Fruit fly (Drosophila melanogaster) whole organism, embryonic: ENCODE measurements around the gene CG6830.
A peak's percentile ranks its signal among the peaks of the same experiment; 100 is the strongest.

Experiments used
- ATbp ChIP-seq: fragments of 200-800 bp; sonication (Bioruptor generic); optimal IDR thresholded peaks from 2 replicates; lab custom pipeline; 2017; ENCODE audit warnings: missing biosample characterization, mild to moderate bottlenecking, missing genetic modification characterization, missing genetic modification reagents
- Aef1 ChIP-seq: fragments of 200-800 bp; sonication (Bioruptor generic); IDR thresholded peaks from 3 replicates; pipeline ENCODE4 v1.3.6; 2022; ENCODE audit warnings: missing biosample characterization, missing genetic modification characterization
- CG1024 ChIP-seq: fragments of 200-800 bp; sonication (Bioruptor generic); IDR thresholded peaks from 2 replicates; pipeline ENCODE4 v1.3.6; 2022; ENCODE audit warnings: missing biosample characterization, missing genetic modification characterization
- CG10321 ChIP-seq: fragments of 200-800 bp; sonication (Bioruptor generic); IDR thresholded peaks from 2 replicates; pipeline ENCODE4 v1.3.6; 2022; ENCODE audit warnings: missing biosample characterization, missing genetic modification characterization
- CG11723 ChIP-seq: fragments of 200-800 bp; sonication (Bioruptor generic); optimal IDR thresholded peaks from 2 replicates; lab custom pipeline; 2017; ENCODE audit warnings: missing biosample characterization, mild to moderate bottlenecking, missing genetic modification characterization
- CG12219 ChIP-seq: fragments of 200-800 bp; sonication (Bioruptor generic); optimal IDR thresholded peaks from 3 replicates; lab custom pipeline; 2018; ENCODE audit warnings: missing biosample characterization, mild to moderate bottlenecking, missing genetic modification characterization
- CG12299 ChIP-seq: fragments of 200-800 bp; sonication (Bioruptor generic); optimal IDR thresholded peaks from 2 replicates; lab custom pipeline; 2018; ENCODE audit warnings: missing biosample characterization, mild to moderate bottlenecking, missing genetic modification characterization
- CG12391 ChIP-seq: fragments of 200-800 bp; sonication (Bioruptor generic); optimal IDR thresholded peaks from 3 replicates; lab custom pipeline; 2018; ENCODE audit warnings: missing biosample characterization, mild to moderate bottlenecking, missing genetic modification characterization, moderate library complexity
- CG13287 ChIP-seq: fragments of 200-800 bp; sonication (Bioruptor generic); IDR thresholded peaks from 2 replicates; pipeline ENCODE4 v1.3.6; 2022; ENCODE audit warnings: missing biosample characterization, missing genetic modification characterization; ENCODE audit not compliant: partially characterized antibody
- CG14710 ChIP-seq: fragments of 200-800 bp; sonication (Bioruptor generic); optimal IDR thresholded peaks from 3 replicates; lab custom pipeline; 2019; ENCODE audit warnings: missing biosample characterization, mild to moderate bottlenecking, missing genetic modification characterization, moderate library complexity
- CG14860 ChIP-seq: fragments of 200-800 bp; sonication (Bioruptor generic); IDR thresholded peaks from 3 replicates; pipeline ENCODE4 v1.3.6; 2022; ENCODE audit warnings: missing biosample characterization, missing genetic modification characterization; ENCODE audit not compliant: partially characterized antibody
- CG16863 ChIP-seq: fragments of 200-800 bp; sonication (Bioruptor generic); optimal IDR thresholded peaks from 3 replicates; lab custom pipeline; 2016; ENCODE audit warnings: missing biosample characterization, missing genetic modification characterization
- CG17802 ChIP-seq: fragments of 200-800 bp; sonication (Bioruptor generic); optimal IDR thresholded peaks from 2 replicates; lab custom pipeline; 2018; ENCODE audit warnings: missing biosample characterization, mild to moderate bottlenecking, missing genetic modification characterization, moderate library complexity
- CG1832 ChIP-seq: fragments of 200-800 bp; sonication (Bioruptor generic); optimal IDR thresholded peaks from 2 replicates; lab custom pipeline; 2017; ENCODE audit warnings: missing biosample characterization, mild to moderate bottlenecking, missing genetic modification characterization, inconsistent platforms
- CG2129 ChIP-seq: fragments of 200-800 bp; sonication (Bioruptor generic); IDR thresholded peaks from 2 replicates; pipeline ENCODE4 v1.3.6; 2022; ENCODE audit warnings: missing biosample characterization, missing genetic modification characterization; ENCODE audit not compliant: partially characterized antibody
- CG3163 ChIP-seq: fragments of 200-800 bp; sonication (Bioruptor generic); optimal IDR thresholded peaks from 3 replicates; lab custom pipeline; 2016; ENCODE audit warnings: missing biosample characterization, missing genetic modification characterization
- CG32767 ChIP-seq: fragments of 200-800 bp; sonication (Bioruptor generic); IDR thresholded peaks from 2 replicates; pipeline ENCODE4 v1.3.6; 2022; ENCODE audit warnings: missing biosample characterization, missing genetic modification characterization
- CG34224 ChIP-seq: fragments of 200-800 bp; sonication (Bioruptor generic); IDR thresholded peaks from 3 replicates; pipeline ENCODE4 v1.3.6; 2022; ENCODE audit warnings: missing biosample characterization, missing genetic modification characterization; ENCODE audit not compliant: partially characterized antibody
- CG6272 ChIP-seq: fragments of 200-800 bp; sonication (Bioruptor generic); IDR thresholded peaks from 2 replicates; pipeline ENCODE4 v1.3.6; 2022; ENCODE audit warnings: missing biosample characterization, missing genetic modification characterization
- CG6791 ChIP-seq: fragments of 200-800 bp; sonication (Bioruptor generic); IDR thresholded peaks from 3 replicates; pipeline ENCODE4 v1.3.6; 2022; ENCODE audit warnings: missing biosample characterization, missing genetic modification characterization; ENCODE audit not compliant: partially characterized antibody
- CG6854 ChIP-seq: fragments of 200-800 bp; sonication (Bioruptor generic); optimal IDR thresholded peaks from 3 replicates; lab custom pipeline; 2017; ENCODE audit warnings: missing biosample characterization, mild to moderate bottlenecking, missing genetic modification characterization
- CG8924 ChIP-seq: fragments of 200-800 bp; optimal IDR thresholded peaks from 3 replicates; lab custom pipeline; 2019; ENCODE audit warnings: missing biosample characterization, mild to moderate bottlenecking, missing genetic modification characterization, moderate library complexity
- CG9797 ChIP-seq: fragments of 200-800 bp; sonication (Bioruptor generic); optimal IDR thresholded peaks from 3 replicates; lab custom pipeline; 2018; ENCODE audit warnings: missing biosample characterization, mild to moderate bottlenecking, missing genetic modification characterization
- D ChIP-seq, 2 experiments: fragments of 200-800 bp in 1 of 2; fragments of >200 bp in 1 of 2; sonication (Bioruptor generic) in 1 of 2; optimal IDR thresholded peaks; 2 replicates in 1 of 2; 3 replicates in 1 of 2; lab custom pipeline; 2017; ENCODE audit warnings: mild to moderate bottlenecking in 1 of 2, missing biosample characterization in 1 of 2, missing genetic modification characterization in 1 of 2, missing genetic modification reagents in 1 of 2
- Elba2 ChIP-seq: fragments of 200-800 bp; sonication (Bioruptor generic); optimal IDR thresholded peaks from 3 replicates; lab custom pipeline; 2016; ENCODE audit warnings: missing biosample characterization, missing genetic modification characterization
- H15 ChIP-seq: fragments of 200-800 bp; sonication (Bioruptor generic); IDR thresholded peaks from 3 replicates; pipeline ENCODE4 v1.3.6; 2022; ENCODE audit warnings: missing biosample characterization, missing genetic modification characterization
- Hsf ChIP-seq: fragments of 200-800 bp; sonication (Bioruptor generic); optimal IDR thresholded peaks from 3 replicates; lab custom pipeline; 2016; ENCODE audit warnings: missing biosample characterization, missing genetic modification characterization
- Jarid2 ChIP-seq: fragments of 200-800 bp; sonication (Bioruptor generic); optimal IDR thresholded peaks from 3 replicates; lab custom pipeline; 2017; ENCODE audit warnings: mild to moderate bottlenecking, missing biosample characterization, missing genetic modification reagents, missing genetic modification characterization
- Myb ChIP-seq: fragments of 200-800 bp; sonication (Bioruptor generic); optimal IDR thresholded peaks from 2 replicates; lab custom pipeline; 2016; ENCODE audit warnings: missing biosample characterization, missing genetic modification characterization
- PHDP ChIP-seq: fragments of 200-800 bp; sonication (Bioruptor generic); optimal IDR thresholded peaks from 3 replicates; lab custom pipeline; 2018; ENCODE audit warnings: missing biosample characterization, mild to moderate bottlenecking, missing genetic modification characterization, moderate library complexity
- TFAM ChIP-seq: fragments of 200-800 bp; sonication (Bioruptor generic); optimal IDR thresholded peaks from 2 replicates; lab custom pipeline; 2017; ENCODE audit warnings: missing biosample characterization, missing genetic modification characterization, inconsistent platforms
- Usf ChIP-seq: fragments of 200-800 bp; sonication (Bioruptor generic); optimal IDR thresholded peaks from 2 replicates; lab custom pipeline; 2017; ENCODE audit warnings: missing genotype, missing biosample characterization, missing genetic modification characterization
- al ChIP-seq: fragments of 200-800 bp; sonication (Bioruptor generic); IDR thresholded peaks from 2 replicates; pipeline ENCODE4 v1.3.6; 2022; ENCODE audit warnings: missing biosample characterization, missing genetic modification characterization
- aop ChIP-seq: fragments of 200-800 bp; sonication (Bioruptor generic); IDR thresholded peaks from 2 replicates; pipeline ENCODE4 v1.3.6; 2022; ENCODE audit warnings: missing biosample characterization, missing genetic modification characterization
- ash1 ChIP-seq: fragments of 200-800 bp; sonication (Bioruptor generic); optimal IDR thresholded peaks from 2 replicates; lab custom pipeline; 2018; ENCODE audit warnings: missing biosample characterization, mild to moderate bottlenecking, missing genetic modification characterization
- cad ChIP-seq: fragments of >200 bp; optimal IDR thresholded peaks from 2 replicates; lab custom pipeline; 2017; ENCODE audit warnings: missing biosample characterization, missing genetic modification characterization
- crc ChIP-seq: fragments of 200-800 bp; sonication (Bioruptor generic); optimal IDR thresholded peaks from 2 replicates; lab custom pipeline; 2016; ENCODE audit warnings: missing biosample characterization, missing genetic modification characterization
- croc ChIP-seq: fragments of 200-800 bp; sonication (Bioruptor generic); conservative IDR thresholded peaks from 3 replicates; pipeline ENCODE4 v1.3.6; 2022; ENCODE audit warnings: missing biosample characterization, missing genetic modification characterization
- dm ChIP-seq: fragments of 200-800 bp; sonication (Bioruptor generic); optimal IDR thresholded peaks from 3 replicates; lab custom pipeline; 2016; ENCODE audit warnings: missing biosample characterization, missing genetic modification characterization
- exex ChIP-seq: fragments of 200-800 bp; sonication (Bioruptor generic); optimal IDR thresholded peaks from 4 replicates; lab custom pipeline; 2018; ENCODE audit warnings: missing biosample characterization, mild to moderate bottlenecking, missing genetic modification characterization, moderate library complexity
- maf-S ChIP-seq: fragments of 200-800 bp; sonication (Bioruptor generic); optimal IDR thresholded peaks from 2 replicates; lab custom pipeline; 2016; ENCODE audit warnings: missing biosample characterization, missing genetic modification characterization
- pb ChIP-seq: fragments of 200-800 bp; sonication (Bioruptor generic); optimal IDR thresholded peaks from 3 replicates; lab custom pipeline; 2016; ENCODE audit warnings: missing biosample characterization, missing genetic modification characterization
- peb ChIP-seq: fragments of 200-800 bp; sonication (Bioruptor generic); IDR thresholded peaks from 2 replicates; pipeline ENCODE4 v1.3.6; 2022; ENCODE audit warnings: missing biosample characterization, missing genetic modification characterization
- sens-2 ChIP-seq: fragments of 200-800 bp; sonication (Bioruptor generic); IDR thresholded peaks from 2 replicates; pipeline ENCODE4 v1.3.6; 2022; ENCODE audit warnings: missing biosample characterization, missing genetic modification characterization
- seq ChIP-seq: fragments of 200-800 bp; sonication (Bioruptor generic); IDR thresholded peaks from 2 replicates; pipeline ENCODE4 v1.3.6; 2022; ENCODE audit warnings: missing biosample characterization, missing genetic modification characterization
- slou ChIP-seq: fragments of 200-800 bp; sonication (Bioruptor generic); optimal IDR thresholded peaks from 3 replicates; lab custom pipeline; 2016; ENCODE audit warnings: missing biosample characterization, missing genetic modification characterization
- so ChIP-seq: fragments of 200-800 bp; sonication (Bioruptor generic); IDR thresholded peaks from 3 replicates; pipeline ENCODE4 v1.3.6; 2022; ENCODE audit warnings: missing biosample characterization, missing genetic modification characterization
- sug ChIP-seq: fragments of 200-800 bp; optimal IDR thresholded peaks from 2 replicates; lab custom pipeline; 2019; ENCODE audit warnings: missing biosample characterization, mild to moderate bottlenecking, missing genetic modification characterization, moderate library complexity
- wdn ChIP-seq: fragments of 200-800 bp; sonication (Bioruptor generic); IDR thresholded peaks from 2 replicates; pipeline ENCODE4 v1.3.6; 2022; ENCODE audit warnings: missing biosample characterization, missing genetic modification characterization
- zen ChIP-seq: fragments of 200-800 bp; sonication (Bioruptor generic); optimal IDR thresholded peaks from 3 replicates; lab custom pipeline; 2018; ENCODE audit warnings: missing biosample characterization, mild to moderate bottlenecking, missing genetic modification characterization, moderate library complexity

The CG6830 gene

DNA sequence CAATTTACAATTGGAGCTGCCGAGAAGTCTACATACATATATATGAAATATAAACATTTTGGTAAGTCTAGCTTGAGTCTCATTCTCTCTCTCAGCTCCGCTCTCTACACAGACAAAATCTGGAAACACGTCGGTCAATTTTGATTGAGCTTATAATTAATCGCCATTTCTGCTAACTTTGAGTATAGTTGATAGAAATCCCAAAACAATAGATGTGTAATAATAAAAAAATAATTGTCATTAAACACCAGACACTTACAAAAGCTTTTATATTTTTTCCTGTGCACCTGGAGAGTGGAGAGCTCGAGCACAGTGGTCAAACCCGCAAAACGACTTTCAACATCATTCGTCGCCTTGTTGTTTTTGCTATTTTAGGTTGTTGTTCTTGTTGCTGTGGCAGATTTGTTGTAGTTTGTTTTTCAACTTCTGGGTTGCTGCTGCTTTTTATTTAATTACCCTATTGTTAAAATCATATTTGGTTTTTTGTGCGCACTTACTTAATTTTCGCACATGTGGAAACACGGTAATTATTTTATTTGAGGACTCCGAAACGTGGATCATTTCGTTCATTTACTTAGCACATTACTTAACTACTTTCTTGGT lies 27.4 kb downstream of the CG6830 start (continued):
- TF ChIP-seq CG1024 (GFP tag; lab: Robert Waterston, UW): peak; percentile 90
- peak; percentile 68 for TF ChIP-seq CG3163
- peak; percentile 63 for TF ChIP-seq Jarid2 (GFP tag; lab: Kevin White, UChicago)
- peak; percentile 98 for TF ChIP-seq CG12391
- TF ChIP-seq maf-S: peak; percentile 93
- TF ChIP-seq CG14860 (GFP tag; lab: Robert Waterston, UW): no peak
- peak; percentile 90 for TF ChIP-seq zen (tag; lab: Kevin White, UChicago)
- TF ChIP-seq al: peak; percentile 97
- peak; percentile 97 for TF ChIP-seq Hsf (GFP tag; lab: Kevin White, UChicago)
- TF ChIP-seq CG8924 (tag; lab: Kevin White, UChicago): peak; percentile 97
- peak; percentile 93 for TF ChIP-seq CG14710 (tag; lab: Kevin White, UChicago)
- TF ChIP-seq CG12299 (tag; lab: Kevin White, UChicago): peak; percentile 95
- TF ChIP-seq CG10321 (GFP tag; lab: Robert Waterston, UW): peak; percentile 82
- TF ChIP-seq slou (GFP tag; lab: Kevin White, UChicago): peak; percentile 93
- TF ChIP-seq sens-2 (GFP tag; lab: Robert Waterston, UW): peak; percentile 91
- peak; percentile 85 for TF ChIP-seq sug (tag; lab: Kevin White, UChicago)
- peak; percentile 87 for TF ChIP-seq dm (GFP tag; lab: Kevin White, UChicago)
- peak; percentile 95 for TF ChIP-seq CG6272 (GFP tag; lab: Robert Waterston, UW)
- TF ChIP-seq aop (GFP tag; lab: Robert Waterston, UW): peak; percentile 83
- peak; percentile 93 for TF ChIP-seq CG16863 (GFP tag; lab: Kevin White, UChicago)
- TF ChIP-seq Elba2 (GFP tag; lab: Kevin White, UChicago): no peak
- TF ChIP-seq croc: peak; percentile 91
- peak; percentile 96 for TF ChIP-seq Aef1 (GFP tag; lab: Robert Waterston, UW)
- TF ChIP-seq peb (GFP tag; lab: Robert Waterston, UW): peak; percentile 88
- TF ChIP-seq CG12219 (GFP tag; lab: Kevin White, UChicago): peak; percentile 96
- TF ChIP-seq exex: peak; percentile 79
- no peak for TF ChIP-seq CG34224 (GFP tag; lab: Robert Waterston, UW)
- TF ChIP-seq CG6854 (GFP tag; lab: Kevin White, UChicago): peak; percentile 91
- TF ChIP-seq Usf (GFP tag; lab: Kevin White, UChicago): peak; percentile 84
- peak; percentile 84 for TF ChIP-seq ash1 (GFP tag; lab: Kevin White, UChicago)
- peak; percentile 97 for TF ChIP-seq PHDP (tag; lab: Kevin White, UChicago)
- peak; percentile 83 for TF ChIP-seq Myb (GFP tag; lab: Kevin White, UChicago)
- TF ChIP-seq CG32767 (GFP tag; lab: Robert Waterston, UW): peak; percentile 94
- peak; percentile 91 for TF ChIP-seq CG11723 (GFP tag; lab: Kevin White, UChicago)
- TF ChIP-seq seq (GFP tag; lab: Robert Waterston, UW): peak; percentile 94
- peak; percentile 97 for TF ChIP-seq wdn (GFP tag; lab: Robert Waterston, UW)
- no peak for TF ChIP-seq CG1832
- TF ChIP-seq CG2129 (GFP tag; lab: Robert Waterston, UW): no peak
- peak; percentile 97 for TF ChIP-seq H15 (GFP tag; lab: Robert Waterston, UW)
- TF ChIP-seq crc (GFP tag; lab: Kevin White, UChicago): peak; percentile 89
- TF ChIP-seq ATbp (GFP tag; lab: Kevin White, UChicago): peak; percentile 94
- no peak for TF ChIP-seq D (optimal IDR thresholded peaks at IDR 0.05; lab: Kevin White, UChicago)
- peak; percentile 86 for TF ChIP-seq D (GFP tag; optimal IDR thresholded peaks at IDR 0.05; lab: Kevin White, UChicago)
- TF ChIP-seq cad (GFP tag; lab: Kevin White, UChicago): no peak
- TF ChIP-seq so (GFP tag; lab: Robert Waterston, UW): peak; percentile 97
- no peak for TF ChIP-seq CG13287 (GFP tag; lab: Robert Waterston, UW)
- TF ChIP-seq CG17802 (tag; lab: Kevin White, UChicago): peak; percentile 86
- peak; percentile 94 for TF ChIP-seq pb (GFP tag; lab: Kevin White, UChicago)
- peak; percentile 18 for TF ChIP-seq CG9797 (GFP tag; lab: Kevin White, UChicago)
- no peak for TF ChIP-seq CG6791 (GFP tag; lab: Robert Waterston, UW)
- TF ChIP-seq TFAM (GFP tag; lab: Kevin White, UChicago): peak; percentile 68
